Worm (Caenorhabditis elegans) whole organism, L4/young adult: Measurements from ENCODE around the gene end-3.

Experiments used
- W03F9.2 ChIP-seq: fragments of 150-350 bp; optimal IDR thresholded peaks from 2 replicates; lab custom pipeline; 2014; ENCODE audit warnings: missing biosample characterization, missing genetic modification characterization
- dao-5 ChIP-seq: sonication (generic microtip); optimal IDR thresholded peaks from 2 replicates; lab custom pipeline; 2016; ENCODE audit warnings: missing genotype, missing genetic modification characterization, moderate library complexity, missing compliant biosample characterization
- him-1 ChIP-seq: sonication (generic microtip); optimal IDR thresholded peaks from 2 replicates; lab custom pipeline; 2016; ENCODE audit warnings: missing genotype, missing genetic modification reagents, missing genetic modification characterization, missing compliant biosample characterization

DNA sequence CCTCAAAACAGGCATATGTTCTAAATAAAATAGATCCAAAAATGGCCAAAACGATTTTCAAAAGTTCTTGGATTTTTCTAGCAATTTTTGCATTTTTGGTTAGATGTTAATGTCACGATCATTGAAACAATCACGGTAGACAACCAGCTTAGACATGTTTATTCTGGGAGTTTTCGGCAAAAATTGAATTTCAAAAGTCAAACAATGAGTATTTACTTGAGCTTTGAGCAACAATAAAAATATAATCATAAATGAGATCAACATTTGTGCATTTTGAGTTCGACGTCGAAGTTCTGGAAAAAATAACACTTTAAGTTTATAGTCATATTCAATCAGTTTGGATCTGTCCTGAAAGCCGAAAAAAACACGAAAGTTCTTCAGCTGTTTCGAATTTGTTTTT, 11.7 kb downstream of the end-3 start, which contains the start of gene T08G5.2:
- TF ChIP-seq him-1 (tag; lab: Kevin White, UChicago) (no peak), dao-5 (tag; lab: Kevin White, UChicago) (no peak), W03F9.2 (tag; lab: Kevin White, UChicago) (no peak)
